Worm (Caenorhabditis elegans) whole organism, L2 larva: ENCODE measurements around the gene frpr-8.

Source experiments
- ceh-82 ChIP-seq: fragments of 150-350 bp; optimal IDR thresholded peaks from 2 replicates; lab custom pipeline; 2014; ENCODE audit warnings: missing biosample characterization, missing genetic modification characterization
- fos-1 ChIP-seq: fragments of 150-350 bp; optimal IDR thresholded peaks from 2 replicates; lab custom pipeline; 2014; ENCODE audit warnings: missing biosample characterization, missing genetic modification characterization
- lin-39 ChIP-seq: fragments of 150-350 bp; optimal IDR thresholded peaks from 2 replicates; lab custom pipeline; 2014; ENCODE audit warnings: missing biosample characterization, missing genetic modification reagents, missing genetic modification characterization
- lsy-2 ChIP-seq, 2 experiments: fragments of 150-350 bp in 1 of 2; sonication (generic microtip) in 1 of 2; optimal IDR thresholded peaks; 2 replicates each; lab custom pipeline; 2014 to 2017; ENCODE audit warnings: missing biosample characterization in 2 of 2, missing genetic modification characterization in 2 of 2
- nhr-23 ChIP-seq: fragments of 150-350 bp; optimal IDR thresholded peaks from 2 replicates; lab custom pipeline; 2014; ENCODE audit warnings: missing biosample characterization, missing genetic modification reagents, missing genetic modification characterization
- nhr-6 ChIP-seq: fragments of 150-350 bp; optimal IDR thresholded peaks from 2 replicates; lab custom pipeline; 2014; ENCODE audit warnings: missing biosample characterization, missing genetic modification characterization
- nhr-77 ChIP-seq: fragments of 150-350 bp; optimal IDR thresholded peaks from 2 replicates; lab custom pipeline; 2014; ENCODE audit warnings: missing biosample characterization, missing genetic modification characterization
- peb-1 ChIP-seq: fragments of 150-350 bp; optimal IDR thresholded peaks from 2 replicates; lab custom pipeline; 2014; ENCODE audit warnings: missing biosample characterization, missing genetic modification characterization
- snpc-4 ChIP-seq: fragments of 150-350 bp; optimal IDR thresholded peaks from 2 replicates; lab custom pipeline; 2014; ENCODE audit warnings: missing biosample characterization, missing genetic modification characterization
- zag-1 ChIP-seq: fragments of 150-350 bp; optimal IDR thresholded peaks from 2 replicates; lab custom pipeline; 2014; ENCODE audit warnings: missing biosample characterization, missing genetic modification characterization

ce11 chrX:8650535-8650934 is 47.1 kb upstream of the frpr-8 start:
- TF ChIP-seq zag-1 (tag; lab: Kevin White, UChicago), result no peak
- no peak for TF ChIP-seq lin-39 (tag; lab: Kevin White, UChicago)
- TF ChIP-seq snpc-4, result no peak
- TF ChIP-seq fos-1 (tag; lab: Kevin White, UChicago), result no peak
- no peak for TF ChIP-seq nhr-77 (tag; lab: Kevin White, UChicago)
- no peak for TF ChIP-seq nhr-23
- no peak for TF ChIP-seq peb-1 (tag; lab: Kevin White, UChicago)
- TF ChIP-seq ceh-82 (tag; lab: Kevin White, UChicago), result no peak
- TF ChIP-seq nhr-6 (tag; lab: Kevin White, UChicago), result no peak
- TF ChIP-seq lsy-2 (tag; optimal IDR thresholded peaks at IDR 0.05; lab: Kevin White, UChicago), result no peak
